Fruit fly (Drosophila melanogaster): ENCODE measurements around the gene CG32548.
A peak's percentile ranks its signal among the peaks of the same experiment; 100 is the strongest.

The CG32548 gene

DNA sequence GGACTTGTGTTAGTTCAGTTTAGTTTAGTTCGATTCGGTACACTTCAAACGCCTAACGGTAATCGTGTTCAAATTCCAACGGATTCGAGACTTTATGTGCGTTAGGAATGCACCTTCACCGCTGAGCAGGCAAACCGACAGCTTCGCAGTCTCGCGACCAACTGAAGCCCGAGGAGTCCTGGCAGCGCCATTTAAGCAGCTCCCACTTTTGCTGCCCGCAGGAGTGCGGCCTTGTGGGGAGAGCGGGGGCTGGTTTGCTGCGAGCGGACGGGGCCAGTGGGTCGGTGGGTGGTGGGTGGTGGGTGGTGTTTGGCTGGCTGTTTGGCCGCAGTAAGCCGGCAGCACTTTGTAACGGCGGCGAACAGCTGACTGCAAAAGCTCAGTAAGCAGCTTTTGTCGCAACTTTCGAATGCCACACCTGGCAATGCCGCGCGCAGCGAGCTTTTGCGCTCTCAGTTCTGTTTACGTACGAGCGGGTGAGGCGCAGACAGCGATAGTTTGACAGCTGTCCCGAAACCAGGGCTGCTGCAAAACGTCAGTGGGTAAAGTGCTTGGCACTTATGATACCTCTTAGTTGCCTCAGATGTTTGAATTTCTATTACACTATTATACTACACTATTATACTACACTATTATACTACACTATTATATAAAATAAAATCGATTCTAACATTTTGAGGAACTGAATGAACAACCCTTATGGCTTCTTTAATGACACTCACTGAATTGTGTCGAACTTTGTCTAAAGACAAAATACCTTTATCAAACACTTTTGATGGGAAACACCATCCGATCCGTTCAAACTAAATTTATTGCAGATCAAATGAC, 39.1 kb upstream of the CG32548 start, which contains the start of gene CG32547 (continued):
- no peak for TF ChIP-seq Chrac-16 (GFP tag; optimal IDR thresholded peaks at IDR 0.05)
- no peak for TF ChIP-seq maf-S (GFP tag; optimal IDR thresholded peaks at IDR 0.05)
- no peak for TF ChIP-seq Usf (GFP tag; optimal IDR thresholded peaks at IDR 0.05)
- TF ChIP-seq CG4282 (GFP tag; optimal IDR thresholded peaks at IDR 0.05) = no peak
- TF ChIP-seq zen2 (GFP tag; IDR thresholded peaks at IDR 0.05; ENCODE audit: partially characterized antibody) = no peak
- peak; percentile 5 for TF ChIP-seq CG10267 (tag; optimal IDR thresholded peaks at IDR 0.05)
- no peak for TF ChIP-seq zf30C (GFP tag; optimal IDR thresholded peaks at IDR 0.05)
- no peak for TF ChIP-seq BtbVII (GFP tag; optimal IDR thresholded peaks at IDR 0.05)
- no peak for TF ChIP-seq HmgD (GFP tag; optimal IDR thresholded peaks at IDR 0.05)
- peak; percentile 6 for TF ChIP-seq Dp (GFP tag; optimal IDR thresholded peaks at IDR 0.05)
- no peak for TF ChIP-seq Camta (GFP tag; optimal IDR thresholded peaks at IDR 0.05)
- TF ChIP-seq CG4820 (GFP tag; optimal IDR thresholded peaks at IDR 0.05) = no peak
- no peak for TF ChIP-seq CG6254 (GFP tag; optimal IDR thresholded peaks at IDR 0.05)
- no peak for TF ChIP-seq CG33213 (GFP tag; optimal IDR thresholded peaks at IDR 0.05)
- no peak for TF ChIP-seq grn (GFP tag; optimal IDR thresholded peaks at IDR 0.05)
- no peak for TF ChIP-seq odd (GFP tag; optimal IDR thresholded peaks at IDR 0.05)
- no peak for TF ChIP-seq chinmo (GFP tag; IDR thresholded peaks at IDR 0.05; ENCODE audit: partially characterized antibody)
- no peak for TF ChIP-seq MTF-1 (GFP tag; optimal IDR thresholded peaks at IDR 0.05; ENCODE audit: borderline replicate concordance)
- no peak for TF ChIP-seq Gsc (GFP tag; IDR thresholded peaks at IDR 0.05)
- no peak for TF ChIP-seq CG10654 (GFP tag; optimal IDR thresholded peaks at IDR 0.05)
- TF ChIP-seq Ptx1 (GFP tag; IDR thresholded peaks at IDR 0.05) = 0 out of 2 replicates have a peak, but pooled peaks have one; percentile 9
- TF ChIP-seq Fer1 (GFP tag; optimal IDR thresholded peaks at IDR 0.05) = peak; percentile 51
- peak; percentile 21 for TF ChIP-seq CG11504 (tag; optimal IDR thresholded peaks at IDR 0.05)
- TF ChIP-seq mirr (GFP tag; optimal IDR thresholded peaks at IDR 0.05) = no peak
- TF ChIP-seq CG9932 (GFP tag; IDR thresholded peaks at IDR 0.05) = no peak; the same call in 1 of the 2 replicates
- TF ChIP-seq CG1602 (GFP tag; optimal IDR thresholded peaks at IDR 0.05) = no peak
- TF ChIP-seq CG12299 (tag; optimal IDR thresholded peaks at IDR 0.05) = no peak
- no peak for TF ChIP-seq CG7372 (GFP tag; IDR thresholded peaks at IDR 0.05)
- no peak for TF ChIP-seq so (GFP tag; IDR thresholded peaks at IDR 0.05)
- no peak for TF ChIP-seq CG4328 (GFP tag; optimal IDR thresholded peaks at IDR 0.05)
- TF ChIP-seq CoRest (tag; optimal IDR thresholded peaks at IDR 0.05) = no peak
- TF ChIP-seq NK7.1 (GFP tag; optimal IDR thresholded peaks at IDR 0.05) = no peak
- TF ChIP-seq crol (GFP tag; IDR thresholded peaks at IDR 0.05) = peak; percentile 67
- TF ChIP-seq mam (GFP tag; optimal IDR thresholded peaks at IDR 0.05) = no peak
- TF ChIP-seq CG12769 (tag; optimal IDR thresholded peaks at IDR 0.05) = peak; percentile 29
- peak; percentile 40; the same call in 1 of the 2 replicates for TF ChIP-seq E2f2 (GFP tag; IDR thresholded peaks at IDR 0.05)
- no peak for TF ChIP-seq CG5180 (GFP tag; optimal IDR thresholded peaks at IDR 0.05)
- no peak for TF ChIP-seq CkIIα-i1 (GFP tag; IDR thresholded peaks at IDR 0.05)
- no peak for TF ChIP-seq cg (GFP tag; optimal IDR thresholded peaks at IDR 0.05)
- TF ChIP-seq Oli (tag; optimal IDR thresholded peaks at IDR 0.05) = no peak
- TF ChIP-seq ham (GFP tag; IDR thresholded peaks at IDR 0.05) = no peak
- no peak for TF ChIP-seq CG10565 (GFP tag; optimal IDR thresholded peaks at IDR 0.05)
- no peak for TF ChIP-seq cad (GFP tag; optimal IDR thresholded peaks at IDR 0.05)
- no peak for TF ChIP-seq amos (GFP tag; IDR thresholded peaks at IDR 0.05; ENCODE audit: partially characterized antibody)
- peak; percentile 18 for TF ChIP-seq Xbp1 (GFP tag; optimal IDR thresholded peaks at IDR 0.05)
- TF ChIP-seq h (optimal IDR thresholded peaks at IDR 0.05) = no peak
- TF ChIP-seq chif (GFP tag; optimal IDR thresholded peaks at IDR 0.05) = no peak
- TF ChIP-seq Ada2b (GFP tag; IDR thresholded peaks at IDR 0.05) = no peak

Measured in whole organism, embryonic.